Worm (Caenorhabditis elegans) whole organism, mixed stage, embryonic: ENCODE data around the gene M03C11.6.

Experiments
- M03D4.4 ChIP-seq: sonication (generic microtip); optimal IDR thresholded peaks from 2 replicates; lab custom pipeline; 2017; ENCODE audit warnings: mild to moderate bottlenecking, missing genetic modification characterization, missing compliant biosample characterization
- ceh-43 ChIP-seq: fragments of 200-800 bp; sonication (Bioruptor generic); optimal IDR thresholded peaks from 2 replicates; lab custom pipeline; 2018; ENCODE audit warnings: mild to moderate bottlenecking, missing genetic modification characterization, moderate library complexity, missing compliant biosample characterization
- ces-1 ChIP-seq: fragments of 150-350 bp; optimal IDR thresholded peaks from 2 replicates; lab custom pipeline; 2014; ENCODE audit warnings: missing biosample characterization, missing genetic modification reagents, missing genetic modification characterization
- elt-1 ChIP-seq: sonication (generic microtip); optimal IDR thresholded peaks from 2 replicates; lab custom pipeline; 2017; ENCODE audit warnings: missing genetic modification characterization, mild to moderate bottlenecking, missing compliant biosample characterization, antibody characterized with exemption, moderate library complexity, borderline replicate concordance; ENCODE audit not compliant: insufficient read depth
- lsy-2 ChIP-seq: fragments of 150-350 bp; optimal IDR thresholded peaks from 2 replicates; lab custom pipeline; 2014; ENCODE audit warnings: missing biosample characterization, missing genetic modification characterization
- nhr-12 ChIP-seq: fragments of 150-350 bp; optimal IDR thresholded peaks from 2 replicates; lab custom pipeline; 2014; ENCODE audit warnings: missing biosample characterization, missing genetic modification characterization
- nhr-76 ChIP-seq: sonication (generic microtip); optimal IDR thresholded peaks from 2 replicates; lab custom pipeline; 2017; ENCODE audit warnings: missing biosample characterization, missing genetic modification characterization
- pha-4 ChIP-seq: fragments of 150-350 bp; optimal IDR thresholded peaks from 2 replicates; lab custom pipeline; 2018; ENCODE audit warnings: missing biosample characterization, missing genetic modification reagents, missing genetic modification characterization
- unc-62 ChIP-seq: fragments of 150-350 bp; optimal IDR thresholded peaks from 2 replicates; lab custom pipeline; 2014; ENCODE audit warnings: missing biosample characterization, missing genetic modification reagents, missing genetic modification characterization
- ztf-11 ChIP-seq: fragments of 150-350 bp; optimal IDR thresholded peaks from 2 replicates; lab custom pipeline; 2014; ENCODE audit warnings: missing biosample characterization, missing genetic modification characterization

- TF ChIP-seq nhr-76 (tag; lab: Kevin White, UChicago) (no peak), ztf-11 (no peak), ces-1 (GFP tag; lab: Kevin White, UChicago) (peak; percentile 18), M03D4.4 (tag; lab: Kevin White, UChicago) (no peak), lsy-2 (tag; lab: Kevin White, UChicago) (no peak), elt-1 (tag; lab: Kevin White, UChicago) (no peak), pha-4 (tag; lab: Kevin White, UChicago) (no peak), unc-62 (GFP tag; lab: Kevin White, UChicago) (no peak), ceh-43 (GFP tag; lab: Kevin White, UChicago) (no peak), nhr-12 (tag; lab: Kevin White, UChicago) (no peak)
Measured at ce11 chrIII:10389608-10390007, 34.2 kb downstream of the M03C11.6 start.
